Worm (Caenorhabditis elegans): Measurements from ENCODE around the gene Y32G9B.1.

- TF ChIP-seq ama-1 (optimal IDR thresholded peaks at IDR 0.05) (no peak), tbx-11 (GFP tag; IDR thresholded peaks at IDR 0.05) (no peak), aly-1 (tag; optimal IDR thresholded peaks at IDR 0.05) (no peak)
Measured at ce11 chrV:1845977-1846376, 16.1 kb upstream of the Y32G9B.1 start, which contains the start of gene T10B5.7.

Data from whole organism, early embryonic.